Worm (Caenorhabditis elegans): ENCODE measurements around the gene F07A11.5.

Gene F07A11.5

DNA sequence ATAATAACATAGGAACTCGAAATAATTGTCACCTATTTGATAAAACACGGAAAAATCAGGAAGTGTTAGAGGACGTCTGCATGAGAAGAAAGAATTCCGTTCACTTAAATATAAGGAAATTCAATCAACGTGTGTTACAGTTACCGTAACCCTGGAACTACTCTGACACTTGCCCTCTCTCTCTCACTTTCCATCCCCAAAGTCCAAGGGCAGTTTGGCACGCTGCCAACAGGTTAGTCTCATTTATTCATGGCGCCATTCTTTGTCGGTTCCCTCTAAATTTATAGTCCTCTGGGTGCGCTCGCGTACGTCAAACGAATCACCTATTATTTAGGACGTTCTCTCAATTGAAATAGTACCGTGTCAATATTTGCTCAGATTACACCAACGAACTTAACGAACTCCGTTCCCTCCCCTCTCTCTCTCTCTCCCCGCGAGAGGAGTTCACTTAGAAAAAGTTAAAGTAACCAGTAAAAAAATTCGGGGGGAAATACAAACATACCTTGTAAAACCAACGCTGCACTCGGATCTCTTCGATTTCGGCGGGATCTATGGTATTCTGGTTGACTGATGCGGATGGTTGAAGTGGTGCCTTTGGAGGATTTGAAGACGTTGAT is 8.6 kb downstream of the F07A11.5 start:
- TF ChIP-seq W03F9.2 (tag; optimal IDR thresholded peaks at IDR 0.05) (no peak), him-1 (tag; optimal IDR thresholded peaks at IDR 0.05) (no peak), dao-5 (tag; optimal IDR thresholded peaks at IDR 0.05) (no peak)

DNA sequence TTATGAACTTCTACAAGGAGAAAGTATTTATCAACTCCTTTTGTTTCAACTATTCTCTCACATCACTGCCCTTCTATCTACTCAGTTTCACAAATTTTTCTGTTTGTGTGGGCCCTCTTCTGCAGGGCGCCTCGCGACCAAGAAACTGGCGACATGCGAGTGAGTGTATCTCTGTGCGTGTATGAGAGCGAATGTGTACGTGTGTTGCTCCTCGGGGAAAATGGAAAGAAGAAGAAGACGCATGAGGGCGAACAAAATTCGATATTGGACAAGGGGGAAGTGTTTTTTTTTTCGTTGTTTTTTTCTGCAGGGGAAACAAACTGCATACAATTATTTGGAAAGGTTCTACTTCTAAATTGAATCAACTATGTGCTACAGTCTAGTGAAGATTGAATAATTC is 9.5 kb downstream of the F07A11.5 start:
- TF ChIP-seq him-1 (tag; optimal IDR thresholded peaks at IDR 0.05) (peak; percentile 9), dao-5 (tag; optimal IDR thresholded peaks at IDR 0.05) (no peak), W03F9.2 (tag; optimal IDR thresholded peaks at IDR 0.05) (no peak)

ce11 chrII:11622605-11623004 is 10.5 kb downstream of the F07A11.5 start:
- TF ChIP-seq him-1 (tag; optimal IDR thresholded peaks at IDR 0.05) (no peak), dao-5 (tag; optimal IDR thresholded peaks at IDR 0.05) (no peak), W03F9.2 (tag; optimal IDR thresholded peaks at IDR 0.05) (no peak)

- no peak for TF ChIP-seq dao-5 (tag; optimal IDR thresholded peaks at IDR 0.05)
- TF ChIP-seq W03F9.2 (tag; optimal IDR thresholded peaks at IDR 0.05): no peak
- TF ChIP-seq him-1 (tag; optimal IDR thresholded peaks at IDR 0.05): no peak
Observed at ce11 chrII:11627904-11628303, 15.8 kb downstream of the F07A11.5 start.

ce11 chrII:11629957-11630356 is 17.9 kb downstream of the F07A11.5 start:
- no peak for TF ChIP-seq him-1 (tag; optimal IDR thresholded peaks at IDR 0.05)
- TF ChIP-seq dao-5 (tag; optimal IDR thresholded peaks at IDR 0.05): no peak
- TF ChIP-seq W03F9.2 (tag; optimal IDR thresholded peaks at IDR 0.05): no peak

DNA sequence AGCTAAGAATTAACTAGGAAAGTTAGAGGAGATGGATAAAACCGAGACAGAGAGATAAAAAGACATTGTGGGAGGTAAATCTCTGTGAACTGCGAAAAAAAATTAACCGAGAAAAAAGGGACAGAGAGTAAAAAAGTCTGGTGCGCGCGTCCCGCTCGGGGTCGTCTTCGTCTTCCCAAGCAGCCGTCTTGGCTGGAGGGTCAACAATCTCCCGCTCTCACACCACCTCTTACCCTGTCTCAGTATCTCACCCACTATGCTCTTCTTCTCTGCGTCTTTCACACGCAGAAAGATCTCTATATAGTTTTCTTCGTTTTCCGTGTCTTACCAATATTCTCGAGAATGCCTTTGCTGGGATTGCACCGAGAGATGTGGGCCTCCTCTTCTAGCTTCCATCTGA is 20.6 kb downstream of the F07A11.5 start:
- no peak for TF ChIP-seq dao-5 (tag; optimal IDR thresholded peaks at IDR 0.05)
- TF ChIP-seq him-1 (tag; optimal IDR thresholded peaks at IDR 0.05): no peak
- TF ChIP-seq W03F9.2 (tag; optimal IDR thresholded peaks at IDR 0.05): no peak

DNA sequence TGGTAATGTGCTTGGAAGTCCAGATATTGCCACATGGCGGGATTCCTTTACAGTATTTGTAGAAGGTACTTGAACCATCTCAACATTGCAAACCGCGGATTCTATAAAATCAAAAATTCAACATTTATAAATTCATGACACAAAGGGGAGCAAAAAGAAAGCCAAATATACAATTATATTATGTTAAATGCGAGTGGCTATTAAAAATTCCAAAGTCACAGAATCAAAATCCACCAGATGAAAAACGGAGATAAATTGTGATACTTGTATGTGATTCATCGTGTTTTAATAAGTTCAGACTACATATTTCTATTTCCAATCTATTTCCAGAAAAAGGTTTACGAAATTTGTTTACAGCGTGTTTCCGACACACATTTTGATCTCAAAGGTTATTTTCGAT is 21.4 kb downstream of the F07A11.5 start, which contains the start of gene din-1:
TSS of gene din-1 (minus strand) at position 101 of the 400 bp plus-strand sequence.
- no peak for TF ChIP-seq dao-5 (tag; optimal IDR thresholded peaks at IDR 0.05)
- no peak for TF ChIP-seq him-1 (tag; optimal IDR thresholded peaks at IDR 0.05)
- no peak for TF ChIP-seq W03F9.2 (tag; optimal IDR thresholded peaks at IDR 0.05)

- peak; percentile 74 for TF ChIP-seq him-1 (tag; optimal IDR thresholded peaks at IDR 0.05)
- TF ChIP-seq W03F9.2 (tag; optimal IDR thresholded peaks at IDR 0.05): no peak
Observed at ce11 chrII:11634057-11634676, 22.1 kb downstream of the F07A11.5 start.

ce11 chrII:11634681-11635527 is 22.8 kb downstream of the F07A11.5 start:
- TF ChIP-seq dao-5 (tag; optimal IDR thresholded peaks at IDR 0.05) (peak; percentile 59), him-1 (tag; optimal IDR thresholded peaks at IDR 0.05) (peak; percentile 38), W03F9.2 (tag; optimal IDR thresholded peaks at IDR 0.05) (peak; percentile 22)

DNA sequence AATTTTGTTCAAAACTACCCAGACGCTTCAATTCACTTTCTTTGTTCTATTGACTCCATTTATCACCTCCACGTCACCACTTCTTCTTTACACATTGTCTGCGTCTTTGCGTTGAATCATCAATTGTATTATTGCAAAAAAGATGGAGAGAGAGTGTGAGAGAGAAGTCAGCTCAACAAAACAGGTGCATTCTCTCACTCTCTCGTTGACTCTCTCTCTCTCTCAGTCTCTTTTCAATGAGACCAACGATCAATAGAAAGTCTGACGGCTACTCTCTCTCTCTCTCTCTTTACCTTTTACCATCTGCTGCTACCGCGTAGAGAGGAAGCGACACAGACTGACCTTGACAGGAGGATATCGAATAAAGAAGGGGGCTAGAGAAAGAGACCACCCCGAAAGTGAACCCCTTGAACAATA is 23.7 kb downstream of the F07A11.5 start:
- peak; percentile 45 for TF ChIP-seq W03F9.2 (tag; optimal IDR thresholded peaks at IDR 0.05)
- peak; percentile 40 for TF ChIP-seq him-1 (tag; optimal IDR thresholded peaks at IDR 0.05)
- no peak for TF ChIP-seq dao-5 (tag; optimal IDR thresholded peaks at IDR 0.05)

DNA sequence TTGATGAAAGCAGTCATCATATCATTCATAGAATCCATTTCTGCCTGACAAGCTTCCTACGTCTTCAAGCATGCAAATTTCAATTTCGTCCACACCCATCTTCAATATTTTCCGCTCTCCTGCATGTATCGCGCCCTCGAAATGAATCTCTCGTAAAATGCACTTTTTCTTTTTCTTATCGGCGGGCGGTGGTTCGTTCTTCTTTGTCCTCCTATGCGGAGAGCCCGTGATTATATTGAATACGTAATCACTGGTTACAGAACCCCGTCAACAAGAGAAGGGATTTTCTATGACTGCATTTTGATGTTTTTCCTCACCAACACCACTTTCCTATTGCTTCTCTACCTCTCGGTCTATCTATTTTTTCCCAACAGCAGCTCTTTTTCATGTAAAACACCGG is 24.5 kb downstream of the F07A11.5 start:
- TF ChIP-seq him-1 (tag; optimal IDR thresholded peaks at IDR 0.05) (no peak), dao-5 (tag; optimal IDR thresholded peaks at IDR 0.05) (no peak), W03F9.2 (tag; optimal IDR thresholded peaks at IDR 0.05) (no peak)

DNA sequence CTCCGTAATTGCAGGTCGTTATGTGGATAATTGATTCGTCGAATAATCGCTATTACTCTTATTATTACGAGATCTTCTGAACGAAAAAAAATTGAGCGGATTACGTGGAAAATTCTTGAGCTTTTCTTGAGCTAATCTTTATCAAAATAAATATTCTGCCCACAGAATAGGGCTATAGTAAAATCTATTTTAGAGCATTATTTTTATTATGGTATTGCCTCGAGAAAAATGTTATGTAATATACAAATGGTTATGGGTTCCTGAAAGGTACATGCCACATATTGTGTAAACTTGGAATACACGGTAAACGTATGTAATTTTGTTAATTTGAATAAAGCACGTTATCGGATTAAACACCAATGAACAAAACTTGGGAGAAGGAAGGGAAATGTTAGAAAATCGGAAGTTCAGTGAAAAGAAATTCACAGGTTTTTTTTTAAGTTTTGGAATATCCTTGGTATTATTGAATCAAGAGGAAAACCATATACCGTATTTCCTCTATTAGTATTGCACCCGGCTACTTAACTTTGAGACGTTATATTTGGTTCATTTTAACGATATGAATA is 25.2 kb downstream of the F07A11.5 start:
- TF ChIP-seq him-1 (tag; optimal IDR thresholded peaks at IDR 0.05) (no peak), dao-5 (tag; optimal IDR thresholded peaks at IDR 0.05) (no peak), W03F9.2 (tag; optimal IDR thresholded peaks at IDR 0.05) (no peak)

DNA sequence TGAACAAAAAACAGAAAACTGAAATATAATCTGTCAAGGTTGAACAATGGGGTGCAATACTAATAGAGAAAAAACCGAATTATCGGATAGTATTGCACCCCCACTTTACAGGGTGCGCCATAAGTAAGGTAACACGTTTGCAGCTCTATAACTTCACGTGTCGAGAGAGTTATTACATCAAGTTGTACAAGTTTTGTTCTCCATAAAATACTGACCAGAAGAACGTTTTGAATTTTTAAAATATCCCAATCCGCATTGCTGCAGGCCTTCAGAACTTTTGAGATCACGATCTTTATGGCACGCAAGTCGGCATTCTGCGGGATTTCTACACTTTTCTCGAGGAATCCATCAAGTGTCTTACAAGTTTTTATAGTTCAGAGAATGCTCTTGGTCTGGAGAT is 25.7 kb downstream of the F07A11.5 start:
- TF ChIP-seq W03F9.2 (tag; optimal IDR thresholded peaks at IDR 0.05) (no peak), him-1 (tag; optimal IDR thresholded peaks at IDR 0.05) (no peak), dao-5 (tag; optimal IDR thresholded peaks at IDR 0.05) (no peak)

DNA sequence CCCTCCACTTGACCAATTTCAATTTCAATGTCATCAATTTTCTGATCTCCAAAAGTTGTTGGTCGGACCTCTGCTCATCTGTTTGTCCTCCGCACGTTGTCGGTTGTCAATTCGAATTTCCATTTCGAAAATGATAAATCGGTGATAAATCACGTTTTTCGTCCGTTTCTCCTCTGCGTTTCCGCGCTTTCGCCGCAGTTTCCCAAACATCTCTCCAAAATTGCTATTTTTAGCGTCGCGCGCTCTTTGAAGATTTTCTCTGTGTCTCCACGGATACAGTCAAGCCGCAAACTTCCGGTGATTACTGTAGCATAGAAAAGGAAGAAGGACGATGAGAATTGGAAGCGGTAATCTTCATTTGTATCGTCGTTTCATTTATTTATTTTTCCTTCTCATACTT is 29.9 kb downstream of the F07A11.5 start:
- no peak for TF ChIP-seq W03F9.2 (tag; optimal IDR thresholded peaks at IDR 0.05)
- TF ChIP-seq dao-5 (tag; optimal IDR thresholded peaks at IDR 0.05): no peak
- no peak for TF ChIP-seq him-1 (tag; optimal IDR thresholded peaks at IDR 0.05)
